Worm (Caenorhabditis elegans) whole organism, L2 larva: ENCODE data around the gene srx-5.

Experiments used
- C34F6.9 ChIP-seq: fragments of 150-350 bp; optimal IDR thresholded peaks from 2 replicates; lab custom pipeline; 2014; ENCODE audit warnings: missing biosample characterization, missing genetic modification characterization
- R02D3.7 ChIP-seq: fragments of 150-350 bp; optimal IDR thresholded peaks from 2 replicates; lab custom pipeline; 2014; ENCODE audit warnings: missing biosample characterization, missing genetic modification characterization
- Y55F3AM.14 ChIP-seq: fragments of 200-800 bp; sonication (Bioruptor generic); optimal IDR thresholded peaks from 2 replicates; lab custom pipeline; 2018; ENCODE audit warnings: mild to moderate bottlenecking, missing genetic modification characterization, missing compliant biosample characterization
- ZK546.5 ChIP-seq: sonication (generic microtip); optimal IDR thresholded peaks from 2 replicates; lab custom pipeline; 2017; ENCODE audit warnings: missing biosample characterization, missing genetic modification characterization
- alr-1 ChIP-seq: fragments of 150-350 bp; optimal IDR thresholded peaks from 2 replicates; lab custom pipeline; 2014; ENCODE audit warnings: missing biosample characterization, missing genetic modification characterization
- aly-2 ChIP-seq: fragments of 150-350 bp; optimal IDR thresholded peaks from 2 replicates; lab custom pipeline; 2014; ENCODE audit warnings: missing biosample characterization, missing genetic modification characterization
- ama-1 ChIP-seq: fragments of 150-350 bp; optimal IDR thresholded peaks from 2 replicates; lab custom pipeline; 2018; ENCODE audit warnings: inconsistent platforms
- ceh-16 ChIP-seq: fragments of 150-350 bp; optimal IDR thresholded peaks from 2 replicates; lab custom pipeline; 2014; ENCODE audit warnings: missing biosample characterization, missing genetic modification characterization
- crh-2 ChIP-seq: sonication (generic microtip); optimal IDR thresholded peaks from 2 replicates; lab custom pipeline; 2017; ENCODE audit warnings: missing biosample characterization, missing genetic modification characterization
- dmd-4 ChIP-seq: sonication (generic microtip); optimal IDR thresholded peaks from 2 replicates; lab custom pipeline; 2017; ENCODE audit warnings: missing biosample characterization, missing genetic modification characterization
- elt-1 ChIP-seq: fragments of 150-350 bp; optimal IDR thresholded peaks from 2 replicates; lab custom pipeline; 2014; ENCODE audit warnings: missing biosample characterization, missing genetic modification characterization
- elt-3 ChIP-seq: sonication (generic microtip); optimal IDR thresholded peaks from 2 replicates; lab custom pipeline; 2017; ENCODE audit warnings: missing biosample characterization, missing genetic modification characterization
- fos-1 ChIP-seq: fragments of 150-350 bp; optimal IDR thresholded peaks from 2 replicates; lab custom pipeline; 2014; ENCODE audit warnings: missing biosample characterization, missing genetic modification characterization
- gmeb-1 ChIP-seq: fragments of 150-350 bp; optimal IDR thresholded peaks from 2 replicates; lab custom pipeline; 2014; ENCODE audit warnings: missing biosample characterization, missing genetic modification characterization
- lin-11 ChIP-seq: fragments of 150-350 bp; sonication (generic microtip); optimal IDR thresholded peaks from 2 replicates; lab custom pipeline; 2014; ENCODE audit warnings: missing biosample characterization, missing genetic modification characterization, inconsistent platforms, mixed read lengths
- lin-39 ChIP-seq: fragments of 150-350 bp; optimal IDR thresholded peaks from 2 replicates; lab custom pipeline; 2014; ENCODE audit warnings: missing biosample characterization, missing genetic modification reagents, missing genetic modification characterization
- lsy-2 ChIP-seq, 2 experiments: fragments of 150-350 bp in 1 of 2; sonication (generic microtip) in 1 of 2; optimal IDR thresholded peaks; 2 replicates each; lab custom pipeline; 2014 to 2017; ENCODE audit warnings: missing biosample characterization in 2 of 2, missing genetic modification characterization in 2 of 2
- mab-5 ChIP-seq: fragments of 150-350 bp; optimal IDR thresholded peaks from 2 replicates; lab custom pipeline; 2014; ENCODE audit warnings: missing biosample characterization, missing genetic modification characterization
- mbf-1 ChIP-seq: sonication (generic microtip); optimal IDR thresholded peaks from 2 replicates; lab custom pipeline; 2017; ENCODE audit warnings: missing biosample characterization, missing genetic modification characterization
- mdl-1 ChIP-seq, 2 experiments: fragments of 150-350 bp in 1 of 2; sonication (generic microtip) in 1 of 2; optimal IDR thresholded peaks; 2 replicates each; lab custom pipeline; 2017; ENCODE audit warnings: missing biosample characterization in 2 of 2, missing genetic modification characterization in 2 of 2
- nhr-10 ChIP-seq: sonication (generic microtip); optimal IDR thresholded peaks from 2 replicates; lab custom pipeline; 2017; ENCODE audit warnings: missing biosample characterization, missing genetic modification characterization
- nhr-11 ChIP-seq: fragments of 150-350 bp; optimal IDR thresholded peaks from 2 replicates; lab custom pipeline; 2014; ENCODE audit warnings: missing biosample characterization, missing genetic modification characterization
- nhr-12 ChIP-seq: fragments of 150-350 bp; optimal IDR thresholded peaks from 2 replicates; lab custom pipeline; 2014; ENCODE audit warnings: missing biosample characterization, missing genetic modification characterization
- nhr-23 ChIP-seq: fragments of 150-350 bp; optimal IDR thresholded peaks from 2 replicates; lab custom pipeline; 2014; ENCODE audit warnings: missing biosample characterization, missing genetic modification reagents, missing genetic modification characterization
- nhr-25 ChIP-seq: fragments of 150-350 bp; sonication (generic microtip); optimal IDR thresholded peaks from 3 replicates; lab custom pipeline; 2014; ENCODE audit warnings: missing biosample characterization, missing genetic modification characterization
- nhr-6 ChIP-seq: fragments of 150-350 bp; optimal IDR thresholded peaks from 2 replicates; lab custom pipeline; 2014; ENCODE audit warnings: missing biosample characterization, missing genetic modification characterization
- nhr-77 ChIP-seq: fragments of 150-350 bp; optimal IDR thresholded peaks from 2 replicates; lab custom pipeline; 2014; ENCODE audit warnings: missing biosample characterization, missing genetic modification characterization
- sem-4 ChIP-seq: fragments of 150-350 bp; optimal IDR thresholded peaks from 2 replicates; lab custom pipeline; 2014; ENCODE audit warnings: missing biosample characterization, missing genetic modification reagents, missing genetic modification characterization
- skn-1 ChIP-seq: sonication (generic microtip); optimal IDR thresholded peaks from 2 replicates; lab custom pipeline; 2017; ENCODE audit warnings: missing biosample characterization, missing genetic modification characterization
- snpc-4 ChIP-seq: fragments of 150-350 bp; optimal IDR thresholded peaks from 2 replicates; lab custom pipeline; 2014; ENCODE audit warnings: missing biosample characterization, missing genetic modification characterization
- unc-39 ChIP-seq: fragments of 150-350 bp; optimal IDR thresholded peaks from 2 replicates; lab custom pipeline; 2014; ENCODE audit warnings: missing biosample characterization, missing genetic modification characterization
- zag-1 ChIP-seq: fragments of 150-350 bp; optimal IDR thresholded peaks from 2 replicates; lab custom pipeline; 2014; ENCODE audit warnings: missing biosample characterization, missing genetic modification characterization
- ztf-1 ChIP-seq: fragments of 200-800 bp; sonication (Bioruptor generic); conservative IDR thresholded peaks from 2 replicates; pipeline ENCODE4 v1.3.6; 2022; ENCODE audit warnings: missing genetic modification characterization, missing compliant biosample characterization
- ztf-4 ChIP-seq: fragments of 150-350 bp; optimal IDR thresholded peaks from 2 replicates; lab custom pipeline; 2014; ENCODE audit warnings: missing biosample characterization, missing genetic modification characterization

The srx-5 gene

DNA sequence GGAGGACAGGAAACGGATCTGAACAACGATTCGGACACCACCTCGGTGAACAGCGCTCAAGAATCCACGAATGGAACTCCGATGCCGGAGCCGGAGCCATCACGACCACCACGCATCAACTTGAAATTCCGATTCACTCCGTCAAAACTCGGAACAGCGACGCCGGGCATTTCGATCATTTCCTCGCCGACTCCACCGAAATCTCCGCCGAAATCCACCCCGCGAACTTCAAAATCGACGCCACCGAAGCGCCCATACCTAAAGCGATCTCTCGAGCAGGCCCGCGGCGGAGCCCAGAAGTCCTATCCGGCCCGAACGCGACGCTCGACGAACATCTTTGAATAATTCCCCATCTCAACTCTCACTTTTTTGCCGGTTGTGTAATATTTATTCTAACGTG lies 10.3 kb upstream of the srx-5 start:
- TF ChIP-seq nhr-23: no peak
- no peak for TF ChIP-seq fos-1 (tag; lab: Kevin White, UChicago)

DNA sequence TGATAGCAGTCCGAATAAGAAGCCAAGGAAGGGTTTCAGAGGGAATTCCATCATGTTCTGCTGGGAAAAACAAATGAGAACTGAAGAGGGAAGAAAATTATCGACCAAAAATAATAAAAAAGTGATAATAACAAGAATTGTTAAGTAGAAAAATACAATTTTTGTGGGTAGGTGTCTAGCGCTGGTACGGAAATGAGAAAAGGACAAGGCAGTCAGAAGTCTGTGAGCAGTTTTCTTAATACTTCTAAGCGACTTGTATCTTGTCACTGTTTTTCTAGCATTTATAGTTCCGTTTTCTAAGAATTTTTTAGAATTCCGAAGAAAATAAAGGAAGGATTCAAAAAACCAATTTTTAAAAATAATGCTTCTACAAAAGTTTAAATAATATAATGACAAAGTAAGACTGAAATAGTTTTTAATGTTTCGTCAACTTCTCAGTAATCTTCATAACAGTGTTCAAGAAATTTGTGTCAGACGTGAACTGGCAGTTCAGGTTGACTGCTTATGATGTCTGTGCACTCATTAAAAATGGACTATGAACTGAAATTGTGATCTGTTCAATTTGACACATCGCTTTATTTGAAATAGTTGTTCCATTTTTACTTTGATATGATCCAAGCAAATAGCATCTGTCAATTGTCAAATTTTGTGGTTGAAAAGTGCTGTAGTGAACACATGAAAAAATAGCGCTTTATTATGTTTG lies 7.0 kb upstream of the srx-5 start, which contains the start of gene srx-4:
TSS of gene srx-4 (minus strand) at position 51 of the 703 bp plus-strand sequence.
- TF ChIP-seq elt-1 (tag; lab: Kevin White, UChicago) (no peak), skn-1 (tag; lab: Kevin White, UChicago) (no peak)

DNA sequence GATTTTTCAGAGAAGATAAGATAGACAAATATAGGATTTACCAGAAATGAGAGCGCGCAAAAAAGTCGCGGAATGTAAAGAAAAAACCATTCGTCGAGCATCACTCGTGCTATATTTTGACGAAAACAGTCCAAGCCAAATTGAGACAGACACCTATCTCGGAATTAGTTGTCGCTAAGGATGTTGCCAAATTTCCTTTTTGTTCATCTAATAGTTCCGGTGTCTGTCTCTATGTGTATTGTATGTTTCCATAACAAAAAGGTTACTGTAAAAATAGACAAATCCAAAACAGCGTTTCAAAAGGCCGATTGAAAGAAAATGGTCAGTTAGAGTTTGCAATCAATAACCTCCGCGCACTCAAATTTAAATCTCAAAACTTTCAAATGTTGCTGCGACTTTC lies 5.3 kb upstream of the srx-5 start, which contains the start of gene srj-53:
TSS of gene srj-53 (minus strand) at position 101 of the 400 bp plus-strand sequence.
- no peak for TF ChIP-seq elt-3 (tag; lab: Kevin White, UChicago)
- TF ChIP-seq ztf-4 (tag; lab: Kevin White, UChicago): no peak
- no peak for TF ChIP-seq crh-2 (tag; lab: Kevin White, UChicago)
- no peak for TF ChIP-seq lin-11
- TF ChIP-seq ama-1: no peak
- no peak for TF ChIP-seq mbf-1
- TF ChIP-seq unc-39: no peak
- no peak for TF ChIP-seq mdl-1 (tag; optimal IDR thresholded peaks at IDR 0.05; lab: Kevin White, UChicago)
- TF ChIP-seq snpc-4 (tag; lab: Kevin White, UChicago): no peak
- TF ChIP-seq mab-5 (tag; lab: Kevin White, UChicago): no peak
- TF ChIP-seq nhr-10: no peak
- no peak for TF ChIP-seq ZK546.5 (tag; lab: Kevin White, UChicago)

DNA sequence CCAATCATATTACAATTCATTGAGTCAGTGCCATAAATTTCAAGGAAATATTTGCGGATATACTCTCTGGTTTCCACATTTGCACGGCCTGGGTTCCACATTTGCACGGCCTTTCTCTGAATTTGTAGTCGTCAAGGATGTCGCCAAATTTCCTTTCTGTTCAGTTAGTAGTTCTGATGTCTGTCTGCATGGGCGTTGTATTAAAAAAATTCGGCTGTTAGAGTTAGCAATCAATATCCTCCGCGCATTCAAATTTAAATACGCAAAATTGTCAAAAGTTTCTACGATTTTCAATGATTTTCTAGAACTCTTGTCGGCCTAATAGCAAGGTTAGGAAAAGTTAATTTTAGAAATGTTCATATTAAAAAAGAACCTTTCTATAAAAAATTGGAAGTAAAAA lies 4.0 kb upstream of the srx-5 start, which contains the start of gene srj-52:
TSS of gene srj-52 (minus strand) at position 101 of the 400 bp plus-strand sequence.
- TF ChIP-seq nhr-77 (tag; lab: Kevin White, UChicago): no peak
- TF ChIP-seq aly-2 (tag; lab: Kevin White, UChicago): no peak
- no peak for TF ChIP-seq ceh-16 (tag; lab: Kevin White, UChicago)
- no peak for TF ChIP-seq elt-3 (tag; lab: Kevin White, UChicago)
- TF ChIP-seq zag-1 (tag; lab: Kevin White, UChicago): no peak
- no peak for TF ChIP-seq alr-1 (tag; lab: Kevin White, UChicago)
- TF ChIP-seq nhr-12: no peak
- no peak for TF ChIP-seq nhr-25 (tag; lab: Kevin White, UChicago)
- TF ChIP-seq ztf-4 (tag; lab: Kevin White, UChicago): no peak
- TF ChIP-seq dmd-4 (tag; lab: Kevin White, UChicago): no peak
- no peak for TF ChIP-seq nhr-11 (tag; lab: Kevin White, UChicago)
- no peak for TF ChIP-seq lin-39 (tag; lab: Kevin White, UChicago)
- TF ChIP-seq Y55F3AM.14 (GFP tag; lab: Kevin White, UChicago): no peak
- no peak for TF ChIP-seq ZK546.5 (tag; lab: Kevin White, UChicago)
- TF ChIP-seq, all 48 proteins: peak for 0

DNA sequence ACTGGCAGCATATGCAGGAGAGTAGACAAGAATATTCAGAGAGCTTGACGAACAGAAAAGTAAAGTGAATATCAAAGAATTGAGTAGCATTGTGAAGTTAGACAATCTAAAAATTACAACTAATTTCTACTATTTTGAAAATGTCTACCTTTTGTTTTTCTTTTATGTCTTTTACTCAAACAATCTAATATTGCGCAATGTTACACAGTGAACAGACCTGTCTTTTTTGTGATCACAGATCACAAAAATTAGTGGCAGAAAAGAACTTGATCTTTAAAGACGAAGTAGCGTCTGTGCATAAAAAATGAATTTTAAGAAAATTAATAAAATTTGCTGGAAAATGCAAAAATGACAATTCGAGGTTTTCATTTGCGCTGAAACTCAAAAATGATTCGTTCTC lies 828 bp upstream of the srx-5 start:
- TF ChIP-seq gmeb-1 (tag; lab: Kevin White, UChicago) (no peak), lsy-2 (tag; optimal IDR thresholded peaks at IDR 0.05; lab: Kevin White, UChicago) (no peak), elt-3 (tag; lab: Kevin White, UChicago) (no peak), skn-1 (tag; lab: Kevin White, UChicago) (no peak), ztf-1 (no peak), sem-4 (tag; lab: Kevin White, UChicago) (no peak), Y55F3AM.14 (GFP tag; lab: Kevin White, UChicago) (no peak), lin-11 (no peak), C34F6.9 (tag; lab: Kevin White, UChicago) (no peak), nhr-77 (tag; lab: Kevin White, UChicago) (no peak), R02D3.7 (tag; lab: Kevin White, UChicago) (no peak), nhr-6 (tag; lab: Kevin White, UChicago) (no peak), nhr-25 (tag; lab: Kevin White, UChicago) (no peak)
